Worm (Caenorhabditis elegans) whole organism, early embryonic: ENCODE results near the gene F26F4.6.

Experiments
- B0310.2 ChIP-seq: sonication (generic microtip); optimal IDR thresholded peaks from 2 replicates; lab custom pipeline; 2016; ENCODE audit warnings: mild to moderate bottlenecking, missing genetic modification characterization, missing compliant biosample characterization
- F13C5.2 ChIP-seq: sonication (generic microtip); optimal IDR thresholded peaks from 2 replicates; lab custom pipeline; 2017; ENCODE audit warnings: mild to moderate bottlenecking, missing genetic modification characterization, inconsistent platforms, missing compliant biosample characterization
- aly-1 ChIP-seq: sonication (generic microtip); optimal IDR thresholded peaks from 2 replicates; lab custom pipeline; 2016; ENCODE audit warnings: missing genetic modification characterization, missing compliant biosample characterization
- ama-1 ChIP-seq: fragments of 150-350 bp; optimal IDR thresholded peaks from 2 replicates; lab custom pipeline; 2014
- ceh-13 ChIP-seq: fragments of 200-800 bp; sonication (Bioruptor generic); optimal IDR thresholded peaks from 2 replicates; lab custom pipeline; 2018; ENCODE audit warnings: mild to moderate bottlenecking, missing genetic modification characterization, missing compliant biosample characterization
- ceh-36 ChIP-seq: sonication (generic microtip); optimal IDR thresholded peaks from 2 replicates; lab custom pipeline; 2016; ENCODE audit warnings: missing genetic modification characterization, inconsistent platforms, missing compliant biosample characterization
- ets-7 ChIP-seq: sonication (generic microtip); optimal IDR thresholded peaks from 2 replicates; lab custom pipeline; 2016; ENCODE audit warnings: missing genotype, missing genetic modification characterization, missing compliant biosample characterization
- flt-1 ChIP-seq: fragments of 200-800 bp; sonication (Bioruptor generic); IDR thresholded peaks from 2 replicates; pipeline ENCODE4 v1.3.6; 2022; ENCODE audit warnings: missing genetic modification characterization, missing compliant biosample characterization
- hmbx-1 ChIP-seq: sonication (generic microtip); optimal IDR thresholded peaks from 2 replicates; lab custom pipeline; 2016; ENCODE audit warnings: mild to moderate bottlenecking, missing genetic modification characterization, missing compliant biosample characterization
- hmg-4 ChIP-seq: fragments of 200-800 bp; sonication (Bioruptor generic); optimal IDR thresholded peaks from 2 replicates; lab custom pipeline; 2018; ENCODE audit warnings: mild to moderate bottlenecking, missing genetic modification characterization, missing compliant biosample characterization
- hnd-1 ChIP-seq: sonication (generic microtip); optimal IDR thresholded peaks from 2 replicates; lab custom pipeline; 2016; ENCODE audit warnings: missing genetic modification characterization, missing compliant biosample characterization
- pes-1 ChIP-seq: fragments of 200-800 bp; sonication (Bioruptor generic); IDR thresholded peaks from 2 replicates; pipeline ENCODE4 v1.3.6; 2022; ENCODE audit warnings: missing genetic modification reagents, missing genetic modification characterization, missing compliant biosample characterization
- scrt-1 ChIP-seq: fragments of 200-800 bp; sonication (Bioruptor generic); IDR thresholded peaks from 2 replicates; pipeline ENCODE4 v1.3.6; 2022; ENCODE audit warnings: missing genetic modification characterization, missing compliant biosample characterization
- sea-1 ChIP-seq: fragments of 200-800 bp; sonication (Bioruptor generic); conservative IDR thresholded peaks from 2 replicates; pipeline ENCODE4 v1.3.6; 2022; ENCODE audit warnings: missing genetic modification characterization, missing compliant biosample characterization
- tbx-11 ChIP-seq: fragments of 200-800 bp; sonication (Bioruptor generic); IDR thresholded peaks from 2 replicates; pipeline ENCODE4 v1.3.6; 2022; ENCODE audit warnings: missing genetic modification characterization, missing compliant biosample characterization
- tbx-37 ChIP-seq: fragments of 200-800 bp; sonication (Bioruptor generic); conservative IDR thresholded peaks from 2 replicates; pipeline ENCODE4 v1.3.6; 2022; ENCODE audit warnings: missing genetic modification reagents, missing genetic modification characterization, missing compliant biosample characterization
- tra-4 ChIP-seq: sonication (generic microtip); optimal IDR thresholded peaks from 2 replicates; lab custom pipeline; 2017; ENCODE audit warnings: missing genetic modification characterization, missing compliant biosample characterization

Gene F26F4.6

ce11 chrIII:4899035-4899578, 5.7 kb upstream of the F26F4.6 start, which contains the start of gene nhl-2:
TSS of gene nhl-2 (minus strand) at chrIII:4899085.
- TF ChIP-seq hmbx-1 (tag; lab: Kevin White, UChicago) (no peak), F13C5.2 (tag; lab: Kevin White, UChicago) (no peak), scrt-1 (GFP tag; lab: Robert Waterston, UW) (no peak), ama-1 (no peak), hmg-4 (GFP tag; lab: Kevin White, UChicago) (no peak), aly-1 (no peak), ceh-13 (no peak), sea-1 (GFP tag; lab: Robert Waterston, UW) (no peak), B0310.2 (tag; lab: Kevin White, UChicago) (no peak), hnd-1 (tag; lab: Kevin White, UChicago) (no peak)

- TF ChIP-seq F13C5.2 (tag; lab: Kevin White, UChicago) (no peak), ama-1 (no peak), aly-1 (no peak), flt-1 (GFP tag; lab: Robert Waterston, UW) (no peak), tra-4 (no peak)
Observed at ce11 chrIII:4895313-4895712, 1.9 kb upstream of the F26F4.6 start.

ce11 chrIII:4890997-4891396, 2.4 kb downstream of the F26F4.6 start, which contains the start of gene F26F4.5:
TSS of gene F26F4.5 (minus strand) at chrIII:4891252.
- TF ChIP-seq B0310.2 (tag; lab: Kevin White, UChicago): no peak
- no peak for TF ChIP-seq ceh-36 (tag; lab: Kevin White, UChicago)
- TF ChIP-seq F13C5.2 (tag; lab: Kevin White, UChicago): no peak
- no peak for TF ChIP-seq tra-4
- TF ChIP-seq flt-1 (GFP tag; lab: Robert Waterston, UW): no peak
- TF ChIP-seq tbx-37: no peak
- TF ChIP-seq ceh-13: no peak
- TF ChIP-seq scrt-1 (GFP tag; lab: Robert Waterston, UW): no peak

ce11 chrIII:4887291-4887690, 6.1 kb downstream of the F26F4.6 start, which contains the start of gene clec-6:
TSS of gene clec-6 (minus strand) at chrIII:4887444.
- TF ChIP-seq B0310.2 (tag; lab: Kevin White, UChicago): no peak
- TF ChIP-seq F13C5.2 (tag; lab: Kevin White, UChicago): no peak
- no peak for TF ChIP-seq tbx-11 (GFP tag; lab: Robert Waterston, UW)
- no peak for TF ChIP-seq tbx-37
- TF ChIP-seq ceh-36 (tag; lab: Kevin White, UChicago): no peak
- TF ChIP-seq tra-4: no peak
- no peak for TF ChIP-seq hmbx-1 (tag; lab: Kevin White, UChicago)
- TF ChIP-seq pes-1 (GFP tag; lab: Robert Waterston, UW): no peak
- TF ChIP-seq ama-1: no peak
- no peak for TF ChIP-seq aly-1
- no peak for TF ChIP-seq scrt-1 (GFP tag; lab: Robert Waterston, UW)

- TF ChIP-seq pes-1 (GFP tag; lab: Robert Waterston, UW) (no peak), scrt-1 (GFP tag; lab: Robert Waterston, UW) (no peak), tra-4 (no peak), flt-1 (GFP tag; lab: Robert Waterston, UW) (no peak), hnd-1 (tag; lab: Kevin White, UChicago) (no peak), F13C5.2 (tag; lab: Kevin White, UChicago) (no peak), aly-1 (no peak), tbx-37 (no peak), ama-1 (no peak), ets-7 (no peak), tbx-11 (GFP tag; lab: Robert Waterston, UW) (no peak), hmbx-1 (tag; lab: Kevin White, UChicago) (no peak), ceh-36 (tag; lab: Kevin White, UChicago) (no peak), sea-1 (GFP tag; lab: Robert Waterston, UW) (no peak)
Observed at ce11 chrIII:4883429-4883828, 10.0 kb downstream of the F26F4.6 start, which contains the start of gene clec-5. TSS of gene clec-5 (minus strand) at chrIII:4883606.

- TF ChIP-seq sea-1 (GFP tag; lab: Robert Waterston, UW) (no peak), tra-4 (no peak), flt-1 (GFP tag; lab: Robert Waterston, UW) (no peak), hnd-1 (tag; lab: Kevin White, UChicago) (no peak), ama-1 (no peak), B0310.2 (tag; lab: Kevin White, UChicago) (no peak), ceh-36 (tag; lab: Kevin White, UChicago) (no peak), F13C5.2 (tag; lab: Kevin White, UChicago) (no peak)
Observed at ce11 chrIII:4881955-4882354, 11.5 kb downstream of the F26F4.6 start.

- no peak for TF ChIP-seq hnd-1 (tag; lab: Kevin White, UChicago)
Observed at ce11 chrIII:4879445-4879844, 14.0 kb downstream of the F26F4.6 start, which contains the start of gene C35D10.1. TSS of gene C35D10.1 (plus strand) at chrIII:4879745.

ce11 chrIII:4878281-4878680, 15.2 kb downstream of the F26F4.6 start, which contains the start of the genes tost-1 and arx-6:
TSS of gene tost-1 (minus strand) at chrIII:4878311.
TSS of gene arx-6 (plus strand) at chrIII:4878658.
- TF ChIP-seq F13C5.2 (tag; lab: Kevin White, UChicago) (no peak), hmg-4 (GFP tag; lab: Kevin White, UChicago) (peak; percentile 35)

ce11 chrIII:4875663-4876062, 17.8 kb downstream of the F26F4.6 start:
- TF ChIP-seq tbx-37: no peak
- no peak for TF ChIP-seq B0310.2 (tag; lab: Kevin White, UChicago)
- TF ChIP-seq hmg-4 (GFP tag; lab: Kevin White, UChicago): no peak
- TF ChIP-seq hmbx-1 (tag; lab: Kevin White, UChicago): no peak
